Worm (Caenorhabditis elegans): ENCODE data around the gene srh-250.

DNA sequence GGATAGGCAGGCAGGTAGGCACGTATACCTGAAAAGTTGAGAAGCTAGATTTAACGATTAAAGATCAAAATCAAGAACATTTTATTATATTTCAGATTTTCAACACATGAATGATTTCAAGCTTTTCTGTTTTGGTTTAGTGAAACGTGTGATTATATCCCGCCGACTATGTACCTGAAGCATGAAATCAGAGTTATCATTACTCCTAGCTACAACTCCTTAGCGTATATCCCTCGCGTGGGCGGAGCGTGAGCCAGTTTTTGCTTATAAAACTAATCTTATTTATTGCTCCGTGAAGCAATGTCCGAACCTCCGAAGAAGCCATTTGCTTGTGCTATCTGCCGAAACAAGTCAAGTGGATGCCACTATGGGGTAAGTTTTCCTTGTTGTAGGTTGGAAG is 1.5 kb downstream of the srh-250 start, which contains the start of gene nhr-166:
- TF ChIP-seq him-1 (tag; optimal IDR thresholded peaks at IDR 0.05) (no peak), W03F9.2 (tag; optimal IDR thresholded peaks at IDR 0.05) (no peak)

Data from whole organism, L4/young adult.